Fruit fly (Drosophila melanogaster): ENCODE results near the gene Gr93a.

dm6 chr3R:21808622-21809347 is 23.5 kb upstream of the Gr93a start:
- TF ChIP-seq insv (optimal IDR thresholded peaks at IDR 0.05) (no peak), Sin3A (optimal IDR thresholded peaks at IDR 0.05) (no peak), Myc (optimal IDR thresholded peaks at IDR 0.05) (no peak), psq (optimal IDR thresholded peaks at IDR 0.05) (no peak), ttk (optimal IDR thresholded peaks at IDR 0.05) (no peak), h (optimal IDR thresholded peaks at IDR 0.05) (no peak)

All from Kc167 (cell line).